Worm (Caenorhabditis elegans): ENCODE data around the gene Y54F10AM.11.

Y54F10AM.11 gene

DNA sequence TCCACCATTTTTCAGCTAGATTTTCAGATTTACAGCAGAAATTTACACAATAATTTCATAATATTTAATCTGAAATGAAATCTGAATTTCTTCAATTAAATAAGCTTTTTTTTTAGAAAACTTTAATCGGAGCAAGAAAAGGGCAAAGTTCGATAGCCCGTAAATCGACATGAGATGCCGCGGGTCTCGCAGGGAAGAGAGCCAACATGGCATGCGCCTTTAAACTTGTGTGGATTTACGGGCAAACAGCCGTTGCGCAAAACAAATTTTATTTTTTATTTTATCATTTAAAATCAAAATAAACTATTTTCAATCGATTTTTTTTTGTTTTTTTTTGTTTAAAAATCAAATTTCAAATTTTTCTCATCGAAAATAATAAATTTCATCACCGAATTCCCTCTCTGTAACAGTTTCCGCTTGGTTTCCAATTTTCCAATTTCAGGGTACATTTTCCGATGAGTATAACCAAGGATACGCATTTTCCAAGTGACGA is 35.1 kb downstream of the Y54F10AM.11 start, which contains the start of the genes Y54F10AM.15, rbc-2 and ndua-8 (continued):
- TF ChIP-seq sup-37 (GFP tag; optimal IDR thresholded peaks at IDR 0.05): peak; percentile 59
- peak; percentile 72 for TF ChIP-seq egl-13 (tag; optimal IDR thresholded peaks at IDR 0.05)
- TF ChIP-seq unc-62 (GFP tag; optimal IDR thresholded peaks at IDR 0.05): no peak
- peak; percentile 93 for TF ChIP-seq tbx-2 (tag; optimal IDR thresholded peaks at IDR 0.05)
- peak; percentile 79 for TF ChIP-seq hpl-2 (GFP tag; optimal IDR thresholded peaks at IDR 0.05)
- peak; percentile 49 for TF ChIP-seq fkh-4 (tag; optimal IDR thresholded peaks at IDR 0.05; ENCODE audit: borderline replicate concordance)
- no peak for TF ChIP-seq nhr-12 (tag; optimal IDR thresholded peaks at IDR 0.05)
- peak; percentile 94 for TF ChIP-seq lin-13 (GFP tag; optimal IDR thresholded peaks at IDR 0.05)
- TF ChIP-seq nhr-71 (tag; optimal IDR thresholded peaks at IDR 0.05): peak; percentile 96
- TF ChIP-seq unc-30 (tag; optimal IDR thresholded peaks at IDR 0.05): no peak
- peak; percentile 93 for TF ChIP-seq unc-86 (tag; optimal IDR thresholded peaks at IDR 0.05)
- TF ChIP-seq zip-4 (GFP tag; optimal IDR thresholded peaks at IDR 0.05): peak; percentile 69
- TF ChIP-seq fos-1 (tag; optimal IDR thresholded peaks at IDR 0.05): peak; percentile 78
- peak; percentile 97 for TF ChIP-seq nhr-47 (tag; optimal IDR thresholded peaks at IDR 0.05)
- TF ChIP-seq lin-35 (GFP tag; optimal IDR thresholded peaks at IDR 0.05): peak; percentile 92
- no peak for TF ChIP-seq nhr-76 (tag; optimal IDR thresholded peaks at IDR 0.05)
- TF ChIP-seq ceh-90 (tag; optimal IDR thresholded peaks at IDR 0.05): no peak
- peak; percentile 90 for TF ChIP-seq nhr-20 (tag; optimal IDR thresholded peaks at IDR 0.05)
- no peak for TF ChIP-seq ceh-63 (GFP tag; optimal IDR thresholded peaks at IDR 0.05)
- peak; percentile 81 for TF ChIP-seq grh-1 (GFP tag; IDR thresholded peaks at IDR 0.05)
- peak; percentile 63 for TF ChIP-seq elt-2 (tag; optimal IDR thresholded peaks at IDR 0.05)
- peak; percentile 86 to 88 (median 88) for TF ChIP-seq dpl-1 (GFP tag; optimal IDR thresholded peaks at IDR 0.05)
- no peak for TF ChIP-seq unc-98 (GFP tag; IDR thresholded peaks at IDR 0.05)
- TF ChIP-seq isw-1 (GFP tag; IDR thresholded peaks at IDR 0.05): peak; percentile 97
- no peak for TF ChIP-seq Y116A8C.19 (tag; optimal IDR thresholded peaks at IDR 0.05; ENCODE audit: borderline replicate concordance)
- TF ChIP-seq irx-1 (tag; optimal IDR thresholded peaks at IDR 0.05): peak; percentile 87
- peak; percentile 88 for TF ChIP-seq ztf-4 (tag; optimal IDR thresholded peaks at IDR 0.05)
- TF ChIP-seq ztf-11 (tag; optimal IDR thresholded peaks at IDR 0.05): peak in 1 of 2 experiments; percentile 65
- no peak for TF ChIP-seq ces-1 (GFP tag; optimal IDR thresholded peaks at IDR 0.05)
- no peak for TF ChIP-seq rnt-1 (tag; optimal IDR thresholded peaks at IDR 0.05)
- TF ChIP-seq vab-15 (tag; optimal IDR thresholded peaks at IDR 0.05): peak; percentile 36
- no peak for TF ChIP-seq hlh-4 (tag; optimal IDR thresholded peaks at IDR 0.05)

DNA sequence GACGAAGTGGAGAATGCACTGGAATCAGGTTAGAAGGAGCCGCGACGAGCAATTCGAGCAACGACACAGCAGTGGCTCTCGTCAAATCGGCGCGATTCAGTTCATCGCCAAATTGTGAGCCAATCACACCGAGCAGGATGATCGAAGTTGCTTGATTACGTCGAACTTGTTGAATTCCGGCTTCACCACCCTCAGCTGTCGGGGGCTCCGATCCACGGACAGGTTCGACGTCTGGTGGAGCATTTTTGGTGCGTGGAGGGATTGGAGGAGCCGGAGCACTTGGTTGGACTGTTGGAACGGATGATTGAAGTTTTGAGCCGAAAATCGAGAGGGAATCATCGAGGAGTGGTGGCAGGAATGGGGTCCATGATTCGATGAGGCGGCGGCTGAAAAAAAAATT is 48.3 kb downstream of the Y54F10AM.11 start:
- TF ChIP-seq mef-2 (tag; optimal IDR thresholded peaks at IDR 0.05) (no peak), elt-2 (tag; optimal IDR thresholded peaks at IDR 0.05) (no peak), mab-9 (GFP tag; IDR thresholded peaks at IDR 0.05) (no peak), egl-13 (tag; optimal IDR thresholded peaks at IDR 0.05) (no peak), nhr-47 (tag; optimal IDR thresholded peaks at IDR 0.05) (no peak), C04F5.9 (tag; optimal IDR thresholded peaks at IDR 0.05) (no peak), sox-4 (tag; optimal IDR thresholded peaks at IDR 0.05) (no peak), ceh-82 (tag; optimal IDR thresholded peaks at IDR 0.05) (no peak), isw-1 (GFP tag; IDR thresholded peaks at IDR 0.05) (no peak)
